Worm (Caenorhabditis elegans) whole organism, L4 larva: ENCODE results near the gene ctsa-4.1.

Experiments
- F37D6.2 ChIP-seq: sonication (generic microtip); optimal IDR thresholded peaks from 2 replicates; lab custom pipeline; 2016; ENCODE audit warnings: mild to moderate bottlenecking, missing genetic modification characterization, missing compliant biosample characterization
- T26A8.4 ChIP-seq: fragments of 200-800 bp; sonication (Bioruptor generic); IDR thresholded peaks from 2 replicates; pipeline ENCODE4 v1.3.6; 2022; ENCODE audit warnings: missing genetic modification characterization, missing compliant biosample characterization
- Y105C5A.15 ChIP-seq: fragments of 200-800 bp; sonication (Bioruptor generic); IDR thresholded peaks from 2 replicates; pipeline ENCODE4 v1.3.6; 2022; ENCODE audit warnings: missing genetic modification characterization, missing compliant biosample characterization
- Y5F2A.4 ChIP-seq: fragments of 200-800 bp; sonication (Bioruptor generic); optimal IDR thresholded peaks from 2 replicates; lab custom pipeline; 2018; ENCODE audit warnings: mild to moderate bottlenecking, missing genetic modification characterization, missing compliant biosample characterization
- ZK337.2 ChIP-seq: fragments of 200-800 bp; sonication (Bioruptor generic); IDR thresholded peaks from 2 replicates; pipeline ENCODE4 v1.3.6; 2022; ENCODE audit warnings: missing genetic modification reagents, missing genetic modification characterization, missing compliant biosample characterization
- ZK546.5 ChIP-seq, 2 experiments: sonication (generic microtip); optimal IDR thresholded peaks; 2 replicates each; lab custom pipeline; 2017; ENCODE audit warnings: missing biosample characterization in 2 of 2, missing genetic modification characterization in 2 of 2
- aly-2 ChIP-seq: sonication (generic microtip); optimal IDR thresholded peaks from 2 replicates; lab custom pipeline; 2018; ENCODE audit warnings: missing biosample characterization, missing genetic modification characterization
- attf-4 ChIP-seq: sonication (generic microtip); optimal IDR thresholded peaks from 3 replicates; lab custom pipeline; 2017; ENCODE audit warnings: missing biosample characterization, missing genetic modification characterization
- ceh-28 ChIP-seq: fragments of 150-350 bp; optimal IDR thresholded peaks from 2 replicates; lab custom pipeline; 2014; ENCODE audit warnings: missing biosample characterization, missing genetic modification reagents, missing genetic modification characterization
- ceh-82 ChIP-seq: sonication (generic microtip); optimal IDR thresholded peaks from 2 replicates; lab custom pipeline; 2017; ENCODE audit warnings: missing biosample characterization, missing genetic modification characterization
- ces-1 ChIP-seq: fragments of 150-350 bp; sonication (generic microtip); optimal IDR thresholded peaks from 4 replicates; lab custom pipeline; 2014; ENCODE audit warnings: missing biosample characterization, missing genetic modification reagents, missing genetic modification characterization
- ctbp-1 ChIP-seq: fragments of 200-800 bp; sonication (Bioruptor generic); IDR thresholded peaks from 2 replicates; pipeline ENCODE4 v1.3.6; 2022; ENCODE audit warnings: missing genetic modification reagents, missing genetic modification characterization, missing compliant biosample characterization
- daf-8 ChIP-seq: fragments of 200-800 bp; sonication (Bioruptor generic); IDR thresholded peaks from 2 replicates; pipeline ENCODE4 v1.3.6; 2022; ENCODE audit warnings: missing genetic modification characterization, missing compliant biosample characterization
- dmd-8 ChIP-seq: fragments of 200-800 bp; sonication (Bioruptor generic); IDR thresholded peaks from 2 replicates; pipeline ENCODE4 v1.3.6; 2022; ENCODE audit warnings: missing genetic modification characterization, missing compliant biosample characterization
- duxl-1 ChIP-seq: sonication (generic microtip); optimal IDR thresholded peaks from 2 replicates; lab custom pipeline; 2016; ENCODE audit warnings: mild to moderate bottlenecking, missing genetic modification characterization, moderate library complexity, missing compliant biosample characterization; ENCODE audit not compliant: poor library complexity
- egl-43 ChIP-seq: fragments of 200-800 bp; sonication (Bioruptor generic); IDR thresholded peaks from 2 replicates; pipeline ENCODE4 v1.3.6; 2022; ENCODE audit warnings: missing genetic modification reagents, missing genetic modification characterization, missing compliant biosample characterization
- fkh-10 ChIP-seq: fragments of 150-350 bp; optimal IDR thresholded peaks from 2 replicates; lab custom pipeline; 2014; ENCODE audit warnings: missing biosample characterization, missing genetic modification reagents, missing genetic modification characterization
- fos-1 ChIP-seq: fragments of 150-350 bp; optimal IDR thresholded peaks from 2 replicates; lab custom pipeline; 2014; ENCODE audit warnings: missing biosample characterization, missing genetic modification characterization
- hif-1 ChIP-seq, 2 experiments: sonication (generic microtip); optimal IDR thresholded peaks; 2 replicates each; lab custom pipeline; 2016 to 2017; ENCODE audit warnings: missing compliant biosample characterization in 2 of 2, missing genetic modification characterization in 2 of 2, missing genetic modification reagents in 2 of 2, missing genotype in 2 of 2, mild to moderate bottlenecking in 1 of 2
- hlh-11 ChIP-seq: fragments of 200-800 bp; sonication (Bioruptor generic); optimal IDR thresholded peaks from 2 replicates; lab custom pipeline; 2018; ENCODE audit warnings: mild to moderate bottlenecking, missing genetic modification characterization, missing compliant biosample characterization
- hlh-30 ChIP-seq: sonication (generic microtip); optimal IDR thresholded peaks from 2 replicates; lab custom pipeline; 2017; ENCODE audit warnings: antibody characterized with exemption, mild to moderate bottlenecking, missing genetic modification characterization, missing compliant biosample characterization; ENCODE audit not compliant: insufficient read depth
- hmg-1.1 ChIP-seq: fragments of 200-800 bp; sonication (Bioruptor generic); IDR thresholded peaks from 2 replicates; pipeline ENCODE4 v1.3.6; 2022; ENCODE audit warnings: missing genetic modification reagents, missing genetic modification characterization, missing compliant biosample characterization
- lin-1 ChIP-seq: fragments of 200-800 bp; sonication (Bioruptor generic); IDR thresholded peaks from 2 replicates; pipeline ENCODE4 v1.3.6; 2022; ENCODE audit warnings: missing genetic modification reagents, missing genetic modification characterization, missing compliant biosample characterization
- lin-13 ChIP-seq: fragments of 150-350 bp; optimal IDR thresholded peaks from 2 replicates; lab custom pipeline; 2014; ENCODE audit warnings: missing biosample characterization, missing genetic modification reagents, missing genetic modification characterization
- lin-15B ChIP-seq: fragments of 150-350 bp; sonication (generic microtip); optimal IDR thresholded peaks from 3 replicates; lab custom pipeline; 2014; ENCODE audit warnings: missing biosample characterization, missing genetic modification characterization
- lin-29 ChIP-seq: fragments of 200-800 bp; sonication (Bioruptor generic); IDR thresholded peaks from 2 replicates; pipeline ENCODE4 v1.3.6; 2022; ENCODE audit warnings: missing genetic modification reagents, missing genetic modification characterization, missing compliant biosample characterization
- lin-38 ChIP-seq: fragments of 200-800 bp; sonication (Bioruptor generic); IDR thresholded peaks from 2 replicates; pipeline ENCODE4 v1.3.6; 2022; ENCODE audit warnings: missing genetic modification reagents, missing genetic modification characterization, missing compliant biosample characterization
- lsy-2 ChIP-seq, 2 experiments: fragments of 150-350 bp in 1 of 2; sonication (generic microtip) in 1 of 2; optimal IDR thresholded peaks; 2 replicates each; lab custom pipeline; 2014 to 2017; ENCODE audit warnings: missing biosample characterization in 2 of 2, missing genetic modification characterization in 2 of 2
- mdt-29 ChIP-seq: fragments of 200-800 bp; sonication (Bioruptor generic); IDR thresholded peaks from 2 replicates; pipeline ENCODE4 v1.3.6; 2022; ENCODE audit warnings: missing genetic modification reagents, missing genetic modification characterization, missing compliant biosample characterization
- mes-2 ChIP-seq: sonication (generic microtip); optimal IDR thresholded peaks from 2 replicates; lab custom pipeline; 2016; ENCODE audit warnings: missing genotype, mild to moderate bottlenecking, missing genetic modification characterization, missing compliant biosample characterization; ENCODE audit not compliant: poor library complexity, severe bottlenecking
- mxl-2 ChIP-seq: fragments of 200-800 bp; sonication (Bioruptor generic); conservative IDR thresholded peaks from 2 replicates; pipeline ENCODE4 v1.3.6; 2022; ENCODE audit warnings: missing genetic modification reagents, missing genetic modification characterization, missing compliant biosample characterization
- mxl-3 ChIP-seq: fragments of 200-800 bp; sonication (Bioruptor generic); optimal IDR thresholded peaks from 2 replicates; lab custom pipeline; 2018; ENCODE audit warnings: mild to moderate bottlenecking, missing genetic modification characterization, missing compliant biosample characterization
- nhr-10 ChIP-seq: fragments of 150-350 bp; optimal IDR thresholded peaks from 2 replicates; lab custom pipeline; 2014; ENCODE audit warnings: missing biosample characterization, missing genetic modification characterization
- nhr-102 ChIP-seq: sonication (generic microtip); optimal IDR thresholded peaks from 2 replicates; lab custom pipeline; 2016; ENCODE audit warnings: mild to moderate bottlenecking, missing genetic modification characterization, moderate library complexity, missing compliant biosample characterization
- nhr-11 ChIP-seq: fragments of 150-350 bp; optimal IDR thresholded peaks from 2 replicates; lab custom pipeline; 2014; ENCODE audit warnings: missing biosample characterization, missing genetic modification characterization
- nhr-25 ChIP-seq: sonication (generic microtip); optimal IDR thresholded peaks from 2 replicates; lab custom pipeline; 2017; ENCODE audit warnings: missing genetic modification characterization, mild to moderate bottlenecking, missing compliant biosample characterization, antibody characterized with exemption, moderate library complexity, borderline replicate concordance; ENCODE audit not compliant: insufficient read depth
- nhr-28 ChIP-seq: fragments of 150-350 bp; optimal IDR thresholded peaks from 2 replicates; lab custom pipeline; 2014; ENCODE audit warnings: missing biosample characterization, missing genetic modification characterization
- nhr-48 ChIP-seq: sonication (generic microtip); optimal IDR thresholded peaks from 2 replicates; lab custom pipeline; 2016; ENCODE audit warnings: mild to moderate bottlenecking, missing genetic modification characterization, missing compliant biosample characterization
- nhr-76 ChIP-seq: fragments of 150-350 bp; optimal IDR thresholded peaks from 2 replicates; lab custom pipeline; 2014; ENCODE audit warnings: missing biosample characterization, missing genetic modification characterization
- pqm-1 ChIP-seq: sonication (generic microtip); optimal IDR thresholded peaks from 2 replicates; lab custom pipeline; 2017; ENCODE audit warnings: missing biosample characterization, missing genetic modification characterization
- sdz-12 ChIP-seq: fragments of 200-800 bp; sonication (Bioruptor generic); optimal IDR thresholded peaks from 2 replicates; lab custom pipeline; 2018; ENCODE audit warnings: mild to moderate bottlenecking, missing genetic modification characterization, missing compliant biosample characterization
- set-16 ChIP-seq: fragments of 200-800 bp; sonication (Bioruptor generic); IDR thresholded peaks from 2 replicates; pipeline ENCODE4 v1.3.6; 2022; ENCODE audit warnings: missing genetic modification reagents, missing genetic modification characterization, missing compliant biosample characterization
- snpc-1.2 ChIP-seq: fragments of 200-800 bp; sonication (Bioruptor generic); IDR thresholded peaks from 2 replicates; pipeline ENCODE4 v1.3.6; 2022; ENCODE audit warnings: missing genetic modification reagents, missing genetic modification characterization, missing compliant biosample characterization
- snpc-4 ChIP-seq: fragments of 150-350 bp; optimal IDR thresholded peaks from 2 replicates; lab custom pipeline; 2014; ENCODE audit warnings: missing biosample characterization, missing genetic modification characterization
- spr-1 ChIP-seq: sonication (generic microtip); optimal IDR thresholded peaks from 2 replicates; lab custom pipeline; 2016; ENCODE audit warnings: mild to moderate bottlenecking, missing genetic modification characterization, missing compliant biosample characterization
- tra-1 ChIP-seq: fragments of 200-800 bp; sonication (Bioruptor generic); IDR thresholded peaks from 2 replicates; pipeline ENCODE4 v1.3.6; 2022; ENCODE audit warnings: missing genetic modification reagents, missing genetic modification characterization, missing compliant biosample characterization
- zfp-3 ChIP-seq: fragments of 200-800 bp; sonication (Bioruptor generic); conservative IDR thresholded peaks from 2 replicates; pipeline ENCODE4 v1.3.6; 2022; ENCODE audit warnings: missing genetic modification reagents, missing genetic modification characterization, missing compliant biosample characterization
- zip-11 ChIP-seq: fragments of 200-800 bp; sonication (Bioruptor generic); IDR thresholded peaks from 2 replicates; pipeline ENCODE4 v1.3.6; 2022; ENCODE audit warnings: missing genetic modification characterization, missing compliant biosample characterization
- zip-2 ChIP-seq: fragments of 150-350 bp; optimal IDR thresholded peaks from 2 replicates; lab custom pipeline; 2014; ENCODE audit warnings: missing biosample characterization, missing genetic modification characterization
- ztf-11 ChIP-seq: fragments of 150-350 bp; optimal IDR thresholded peaks from 2 replicates; lab custom pipeline; 2014; ENCODE audit warnings: missing biosample characterization, missing genetic modification characterization

The ctsa-4.1 gene

DNA sequence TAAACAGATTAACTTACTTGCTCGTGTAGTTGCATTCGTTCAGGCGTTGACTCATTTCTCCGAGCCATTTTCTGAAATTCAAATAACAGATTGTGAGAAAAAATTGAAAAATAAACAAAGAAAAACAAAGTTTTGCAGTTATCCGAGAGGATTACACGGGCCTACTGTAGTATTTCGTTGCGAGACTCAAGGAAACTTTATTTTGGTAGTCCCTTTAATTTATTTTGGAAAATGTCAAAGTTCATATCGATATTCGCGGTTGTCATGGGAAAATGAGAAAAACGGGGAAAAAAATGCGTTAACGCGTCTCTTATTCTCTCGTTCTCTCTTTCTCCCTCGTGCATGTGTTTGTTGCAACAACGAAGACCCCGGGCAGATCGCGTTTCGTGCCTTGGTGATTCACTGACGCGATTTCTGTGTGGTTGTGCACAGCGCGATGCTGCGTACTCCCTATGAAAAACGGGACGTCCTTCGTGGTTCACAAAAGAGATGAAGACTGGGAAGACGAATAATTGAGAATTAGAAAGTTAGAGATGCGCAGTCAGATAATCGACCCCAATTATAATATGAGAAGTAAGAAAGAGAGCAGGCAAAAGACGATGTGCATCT is 35.5 kb upstream of the ctsa-4.1 start, which contains the start of gene set-4 (continued):
- TF ChIP-seq mdt-29 (GFP tag; lab: Robert Waterston, UW) (peak; percentile 62; the same call in 1 of the 2 replicates), ztf-11 (peak; percentile 16), T26A8.4 (GFP tag; lab: Robert Waterston, UW) (peak; percentile 88), lin-15B (tag; lab: Kevin White, UChicago) (no peak), F37D6.2 (peak; percentile 90), ceh-82 (tag; lab: Kevin White, UChicago) (no peak), spr-1 (tag; lab: Kevin White, UChicago) (peak; percentile 87), lin-29 (GFP tag; lab: Robert Waterston, UW) (0 out of 2 replicates have a peak, but pooled peaks have one; percentile 20), mes-2 (tag; lab: Kevin White, UChicago) (peak; percentile 89), Y5F2A.4 (no peak), zfp-3 (GFP tag; lab: Robert Waterston, UW) (0 out of 2 replicates have a peak, but pooled peaks have one; percentile 65), lsy-2 (tag; optimal IDR thresholded peaks at IDR 0.05; lab: Kevin White, UChicago) (peak; percentile 79 to 95), ces-1 (no peak), hif-1 (tag; optimal IDR thresholded peaks at IDR 0.05; lab: Kevin White, UChicago) (peak in 1 of 2 experiments; percentile 82), nhr-102 (tag; lab: Kevin White, UChicago) (peak; percentile 87), mxl-2 (no peak), nhr-10 (peak; percentile 23), lin-1 (GFP tag; lab: Robert Waterston, UW) (peak; percentile 82; the same call in 1 of the 2 replicates), lin-38 (GFP tag; lab: Robert Waterston, UW) (peak; percentile 90), set-16 (peak; percentile 25; the same call in 1 of the 2 replicates), mxl-3 (peak; percentile 96), duxl-1 (tag; lab: Kevin White, UChicago) (peak; percentile 77), sdz-12 (no peak), fkh-10 (GFP tag; lab: Kevin White, UChicago) (peak; percentile 95), lin-13 (GFP tag; lab: Kevin White, UChicago) (peak; percentile 87), zip-11 (GFP tag; lab: Robert Waterston, UW) (no peak), ZK546.5 (tag; optimal IDR thresholded peaks at IDR 0.05; lab: Kevin White, UChicago) (no peak), aly-2 (tag; lab: Kevin White, UChicago) (no peak), snpc-1.2 (GFP tag; lab: Robert Waterston, UW) (no peak), hlh-11 (tag; lab: Kevin White, UChicago) (peak; percentile 96), snpc-4 (tag; lab: Kevin White, UChicago) (no peak), nhr-28 (tag; lab: Kevin White, UChicago) (peak; percentile 86), zip-2 (tag; lab: Kevin White, UChicago) (no peak), hmg-1.1 (GFP tag; lab: Robert Waterston, UW) (peak; percentile 88), pqm-1 (tag; lab: Kevin White, UChicago) (peak; percentile 32), egl-43 (GFP tag; lab: Robert Waterston, UW) (no peak; the same call in 1 of the 2 replicates), fos-1 (no peak), ctbp-1 (GFP tag; lab: Robert Waterston, UW) (peak; percentile 88), nhr-11 (tag; lab: Kevin White, UChicago) (peak; percentile 89), hlh-30 (peak; percentile 95), ceh-28 (tag; lab: Kevin White, UChicago) (peak; percentile 29), nhr-48 (peak; percentile 71), daf-8 (GFP tag; lab: Robert Waterston, UW) (no peak), attf-4 (no peak), ZK337.2 (no peak), Y105C5A.15 (GFP tag; lab: Robert Waterston, UW) (no peak), nhr-25 (peak; percentile 85), tra-1 (GFP tag; lab: Robert Waterston, UW) (peak; percentile 87), nhr-76 (tag; lab: Kevin White, UChicago) (no peak), dmd-8 (no peak)
